Worm (Caenorhabditis elegans) whole organism, L1 larva: ENCODE results near the gene nhr-31.

ENCODE experiments used
- C04F5.9 ChIP-seq: sonication (generic microtip); optimal IDR thresholded peaks from 2 replicates; lab custom pipeline; 2016; ENCODE audit warnings: missing genetic modification characterization, missing compliant biosample characterization
- C34B4.2 ChIP-seq: sonication (generic microtip); optimal IDR thresholded peaks from 2 replicates; lab custom pipeline; 2017; ENCODE audit warnings: mild to moderate bottlenecking, missing genetic modification characterization, missing compliant biosample characterization
- alr-1 ChIP-seq: fragments of 200-800 bp; sonication (Bioruptor generic); optimal IDR thresholded peaks from 2 replicates; lab custom pipeline; 2018; ENCODE audit warnings: borderline replicate concordance, mild to moderate bottlenecking, missing genetic modification characterization, missing compliant biosample characterization
- aly-2 ChIP-seq: fragments of 150-350 bp; optimal IDR thresholded peaks from 2 replicates; lab custom pipeline; 2014; ENCODE audit warnings: missing biosample characterization, missing genetic modification characterization
- blmp-1 ChIP-seq: fragments of 150-350 bp; optimal IDR thresholded peaks from 2 replicates; lab custom pipeline; 2014; ENCODE audit warnings: missing biosample characterization, missing genetic modification characterization
- ceh-82 ChIP-seq, 3 experiments: fragments of 150-350 bp in 1 of 3; sonication (generic microtip) in 2 of 3; optimal IDR thresholded peaks; 2 replicates each; lab custom pipeline; 2014 to 2017; ENCODE audit warnings: missing biosample characterization in 3 of 3, missing genetic modification characterization in 3 of 3
- ceh-88 ChIP-seq: fragments of 200-800 bp; sonication (Bioruptor generic); IDR thresholded peaks from 2 replicates; pipeline ENCODE4 v1.3.6; 2022; ENCODE audit warnings: missing genetic modification characterization, missing compliant biosample characterization
- ceh-90 ChIP-seq: sonication (generic microtip); optimal IDR thresholded peaks from 2 replicates; lab custom pipeline; 2016; ENCODE audit warnings: missing genetic modification characterization, missing compliant biosample characterization
- ces-1 ChIP-seq: fragments of 150-350 bp; optimal IDR thresholded peaks from 2 replicates; lab custom pipeline; 2014; ENCODE audit warnings: missing biosample characterization, missing genetic modification reagents, missing genetic modification characterization
- efl-1 ChIP-seq, 4 experiments: fragments of 150-350 bp; optimal IDR thresholded peaks in 3 of 4; peaks in 1 of 4; 1 replicate in 1 of 4; 2 replicates in 3 of 4; lab custom pipeline; 2014; ENCODE audit warnings: missing biosample characterization in 2 of 4, missing genetic modification characterization in 2 of 4, missing genetic modification reagents in 2 of 4
- efl-3 ChIP-seq: fragments of 200-800 bp; sonication (Bioruptor generic); optimal IDR thresholded peaks from 2 replicates; lab custom pipeline; 2018; ENCODE audit warnings: mild to moderate bottlenecking, missing genetic modification characterization, missing compliant biosample characterization
- egl-13 ChIP-seq: sonication (generic microtip); optimal IDR thresholded peaks from 2 replicates; lab custom pipeline; 2016; ENCODE audit warnings: missing genotype, missing genetic modification reagents, missing genetic modification characterization, missing compliant biosample characterization
- egl-27 ChIP-seq, 2 experiments: fragments of 150-350 bp in 1 of 2; sonication (generic microtip); optimal IDR thresholded peaks; 3 replicates each; lab custom pipeline; 2017 to 2018; ENCODE audit warnings: missing biosample characterization in 2 of 2, missing genetic modification characterization in 2 of 2, missing genetic modification reagents in 2 of 2
- elt-2 ChIP-seq: sonication (generic microtip); optimal IDR thresholded peaks from 2 replicates; lab custom pipeline; 2016; ENCODE audit warnings: missing genetic modification characterization, mild to moderate bottlenecking, inconsistent platforms, missing compliant biosample characterization, missing genetic modification reagents
- ets-5 ChIP-seq: fragments of 200-800 bp; sonication (Bioruptor generic); IDR thresholded peaks from 2 replicates; pipeline ENCODE4 v1.3.6; 2022; ENCODE audit warnings: missing genetic modification characterization, missing compliant biosample characterization
- fos-1 ChIP-seq: fragments of 150-350 bp; optimal IDR thresholded peaks from 2 replicates; lab custom pipeline; 2014; ENCODE audit warnings: missing biosample characterization, missing genetic modification characterization
- jun-1 ChIP-seq: fragments of 150-350 bp; optimal IDR thresholded peaks from 2 replicates; lab custom pipeline; 2014; ENCODE audit warnings: missing biosample characterization, missing genetic modification reagents, missing genetic modification characterization
- lin-13 ChIP-seq: fragments of 150-350 bp; optimal IDR thresholded peaks from 2 replicates; lab custom pipeline; 2014; ENCODE audit warnings: missing biosample characterization, missing genetic modification reagents, missing genetic modification characterization
- lin-14 ChIP-seq: fragments of 200-800 bp; sonication (Bioruptor generic); optimal IDR thresholded peaks from 2 replicates; lab custom pipeline; 2018; ENCODE audit warnings: mild to moderate bottlenecking, missing genetic modification characterization, moderate library complexity, missing compliant biosample characterization
- lin-39 ChIP-seq: fragments of 150-350 bp; optimal IDR thresholded peaks from 2 replicates; lab custom pipeline; 2014; ENCODE audit warnings: missing biosample characterization, missing genetic modification reagents, missing genetic modification characterization
- lir-3 ChIP-seq: sonication (generic microtip); optimal IDR thresholded peaks from 2 replicates; lab custom pipeline; 2016; ENCODE audit warnings: mild to moderate bottlenecking, missing genetic modification characterization, moderate library complexity, missing compliant biosample characterization; ENCODE audit not compliant: poor library complexity
- mab-9 ChIP-seq: fragments of 200-800 bp; sonication (Bioruptor generic); IDR thresholded peaks from 2 replicates; pipeline ENCODE4 v1.3.6; 2022; ENCODE audit warnings: missing genetic modification reagents, missing genetic modification characterization, missing compliant biosample characterization
- mdl-1 ChIP-seq, 2 experiments: fragments of 150-350 bp; optimal IDR thresholded peaks; 2 replicates each; lab custom pipeline; 2014 to 2017; ENCODE audit warnings: missing biosample characterization in 2 of 2, missing genetic modification characterization in 2 of 2, inconsistent platforms in 1 of 2
- nhr-11 ChIP-seq: fragments of 150-350 bp; optimal IDR thresholded peaks from 2 replicates; lab custom pipeline; 2014; ENCODE audit warnings: missing biosample characterization, missing genetic modification characterization
- nhr-12 ChIP-seq: sonication (generic microtip); optimal IDR thresholded peaks from 2 replicates; lab custom pipeline; 2017; ENCODE audit warnings: missing biosample characterization, missing genetic modification characterization
- nhr-19 ChIP-seq: fragments of 200-800 bp; sonication (Bioruptor generic); conservative IDR thresholded peaks from 2 replicates; pipeline ENCODE4 v1.3.6; 2022; ENCODE audit warnings: missing genetic modification characterization, missing compliant biosample characterization
- nhr-20 ChIP-seq: sonication (generic microtip); optimal IDR thresholded peaks from 2 replicates; lab custom pipeline; 2016; ENCODE audit warnings: mild to moderate bottlenecking, missing genetic modification characterization, missing compliant biosample characterization
- nhr-237 ChIP-seq: fragments of 150-350 bp; optimal IDR thresholded peaks from 2 replicates; lab custom pipeline; 2014; ENCODE audit warnings: missing biosample characterization, missing genetic modification characterization
- nhr-76 ChIP-seq: sonication (generic microtip); optimal IDR thresholded peaks from 2 replicates; lab custom pipeline; 2017; ENCODE audit warnings: missing biosample characterization, missing genetic modification characterization
- nhr-84 ChIP-seq: sonication (generic microtip); optimal IDR thresholded peaks from 2 replicates; lab custom pipeline; 2017; ENCODE audit warnings: missing biosample characterization, missing genetic modification characterization
- nhr-85 ChIP-seq: sonication (generic microtip); peaks from one replicate; lab custom pipeline; 2016; ENCODE audit warnings: missing genetic modification characterization, inconsistent platforms, missing compliant biosample characterization
- nhr-90 ChIP-seq: sonication (generic microtip); optimal IDR thresholded peaks from 2 replicates; lab custom pipeline; 2016; ENCODE audit warnings: mild to moderate bottlenecking, missing genetic modification characterization, missing compliant biosample characterization; ENCODE audit not compliant: poor library complexity
- pag-3 ChIP-seq: sonication (generic microtip); optimal IDR thresholded peaks from 2 replicates; lab custom pipeline; 2017; ENCODE audit warnings: missing genetic modification characterization, mild to moderate bottlenecking, missing compliant biosample characterization, antibody characterized with exemption, borderline replicate concordance; ENCODE audit not compliant: insufficient read depth
- pqm-1 ChIP-seq: sonication (generic microtip); optimal IDR thresholded peaks from 3 replicates; lab custom pipeline; 2017; ENCODE audit warnings: missing biosample characterization, missing genetic modification characterization
- rnt-1 ChIP-seq: sonication (generic microtip); optimal IDR thresholded peaks from 2 replicates; lab custom pipeline; 2016; ENCODE audit warnings: mild to moderate bottlenecking, missing genetic modification characterization, moderate library complexity, missing compliant biosample characterization
- skn-1 ChIP-seq: fragments of 150-350 bp; optimal IDR thresholded peaks from 2 replicates; lab custom pipeline; 2014; ENCODE audit warnings: missing biosample characterization, missing genetic modification characterization
- snpc-4 ChIP-seq: fragments of 150-350 bp; optimal IDR thresholded peaks from 2 replicates; lab custom pipeline; 2014; ENCODE audit warnings: missing biosample characterization, missing genetic modification characterization
- snu-23 ChIP-seq: sonication (generic microtip); optimal IDR thresholded peaks from 2 replicates; lab custom pipeline; 2016; ENCODE audit warnings: missing genetic modification characterization, missing compliant biosample characterization
- sox-4 ChIP-seq: sonication (generic microtip); optimal IDR thresholded peaks from 2 replicates; lab custom pipeline; 2016; ENCODE audit warnings: missing genetic modification characterization, missing compliant biosample characterization
- sptf-1 ChIP-seq: fragments of 150-350 bp; optimal IDR thresholded peaks from 2 replicates; lab custom pipeline; 2014; ENCODE audit warnings: missing biosample characterization, missing genetic modification characterization
- tbx-2 ChIP-seq: sonication (generic microtip); optimal IDR thresholded peaks from 2 replicates; lab custom pipeline; 2016; ENCODE audit warnings: missing genetic modification characterization, missing compliant biosample characterization
- tlp-1 ChIP-seq: fragments of 150-350 bp; optimal IDR thresholded peaks from 2 replicates; lab custom pipeline; 2014; ENCODE audit warnings: missing biosample characterization, missing genetic modification characterization
- unc-30 ChIP-seq: sonication (generic microtip); optimal IDR thresholded peaks from 2 replicates; lab custom pipeline; 2017; ENCODE audit warnings: missing biosample characterization, missing genetic modification characterization
- unc-98 ChIP-seq: fragments of 200-800 bp; sonication (Bioruptor generic); IDR thresholded peaks from 2 replicates; pipeline ENCODE4 v1.3.6; 2022; ENCODE audit warnings: missing genetic modification characterization, missing compliant biosample characterization
- vab-15 ChIP-seq: sonication (generic microtip); optimal IDR thresholded peaks from 2 replicates; lab custom pipeline; 2017; ENCODE audit warnings: missing genotype, mild to moderate bottlenecking, missing genetic modification characterization, missing compliant biosample characterization
- xbp-1 ChIP-seq: sonication (generic microtip); optimal IDR thresholded peaks from 2 replicates; lab custom pipeline; 2016; ENCODE audit warnings: missing genetic modification characterization, missing compliant biosample characterization
- ztf-11 ChIP-seq, 2 experiments: sonication (generic microtip); optimal IDR thresholded peaks; 2 replicates each; lab custom pipeline; 2016 to 2017; ENCODE audit warnings: missing genetic modification characterization in 2 of 2, missing biosample characterization in 1 of 2, missing compliant biosample characterization in 1 of 2
- ztf-4 ChIP-seq: fragments of 150-350 bp; optimal IDR thresholded peaks from 2 replicates; lab custom pipeline; 2014; ENCODE audit warnings: missing biosample characterization, missing genetic modification characterization

nhr-31 gene

ce11 chrIV:8022035-8022673 lies 7.2 kb downstream of the nhr-31 start, which contains the start of gene C26B2.2:
C26B2.2 (minus strand) TSS chrIV:8022122.
- TF ChIP-seq snu-23 (GFP tag; lab: Kevin White, UChicago) (no peak), nhr-19 (GFP tag; lab: Robert Waterston, UW) (no peak), ceh-88 (GFP tag; lab: Robert Waterston, UW) (peak; percentile 15; the same call in 1 of the 2 replicates)
- TF ChIP-seq, all 84 proteins: peak for 1

- peak; percentile 29 for TF ChIP-seq skn-1 (tag; lab: Kevin White, UChicago)
- peak; percentile 73 for TF ChIP-seq rnt-1 (tag; lab: Kevin White, UChicago)
- TF ChIP-seq jun-1 (tag; lab: Kevin White, UChicago), result no peak
- TF ChIP-seq nhr-11 (tag; lab: Kevin White, UChicago), result no peak
- peak; percentile 71 for TF ChIP-seq lir-3
- no peak for TF ChIP-seq ets-5
- peak; percentile 69 for TF ChIP-seq ceh-90 (tag; lab: Kevin White, UChicago)
- TF ChIP-seq tlp-1 (tag; lab: Kevin White, UChicago), result no peak
- no peak for TF ChIP-seq C34B4.2 (tag; lab: Kevin White, UChicago)
- TF ChIP-seq sptf-1 (tag; lab: Kevin White, UChicago), result no peak
- TF ChIP-seq nhr-85 (tag; lab: Kevin White, UChicago), result no peak
- TF ChIP-seq ceh-82 (tag; optimal IDR thresholded peaks at IDR 0.05; lab: Kevin White, UChicago), result peak in 1 of 3 experiments; percentile 39
- TF ChIP-seq unc-98 (GFP tag; lab: Robert Waterston, UW), result no peak
- TF ChIP-seq blmp-1 (tag; lab: Kevin White, UChicago), result peak; percentile 3
- no peak for TF ChIP-seq fos-1
- no peak for TF ChIP-seq unc-30 (tag; lab: Kevin White, UChicago)
- no peak for TF ChIP-seq mdl-1 (tag; optimal IDR thresholded peaks at IDR 0.05; lab: Kevin White, UChicago)
- TF ChIP-seq tbx-2, result peak; percentile 0
- TF ChIP-seq aly-2 (tag; lab: Kevin White, UChicago), result no peak
- no peak for TF ChIP-seq vab-15 (tag; lab: Kevin White, UChicago)
- peak; percentile 20 for TF ChIP-seq snu-23 (GFP tag; lab: Kevin White, UChicago)
- TF ChIP-seq lin-14 (GFP tag; lab: Kevin White, UChicago), result peak; percentile 52
- no peak for TF ChIP-seq nhr-84 (tag; lab: Kevin White, UChicago)
- TF ChIP-seq lin-13 (GFP tag; lab: Kevin White, UChicago), result no peak
- no peak for TF ChIP-seq C04F5.9 (tag; lab: Kevin White, UChicago)
- TF ChIP-seq nhr-19 (GFP tag; lab: Robert Waterston, UW), result no peak
- TF ChIP-seq egl-27 (tag; optimal IDR thresholded peaks at IDR 0.05; lab: Kevin White, UChicago), result no peak
- no peak for TF ChIP-seq nhr-237 (tag; lab: Kevin White, UChicago)
- TF ChIP-seq ztf-11 (tag; optimal IDR thresholded peaks at IDR 0.05; lab: Kevin White, UChicago), result no peak
- TF ChIP-seq mab-9 (GFP tag; lab: Robert Waterston, UW), result no peak
- no peak for TF ChIP-seq snpc-4 (tag; lab: Kevin White, UChicago)
- TF ChIP-seq lin-39 (tag; lab: Kevin White, UChicago), result no peak
- peak; percentile 7 for TF ChIP-seq nhr-20
- TF ChIP-seq efl-1 (optimal IDR thresholded peaks at IDR 0.05; lab: Kevin White, UChicago), result peak; percentile 8 to 36
- TF ChIP-seq efl-1 (GFP tag; optimal IDR thresholded peaks at IDR 0.05 in 1 of 2; lab: Kevin White, UChicago), result peak in 1 of 2 experiments; percentile 36
- TF ChIP-seq nhr-76 (tag; lab: Kevin White, UChicago), result no peak
- TF ChIP-seq sox-4, result no peak
- peak; percentile 3 for TF ChIP-seq egl-13 (tag; lab: Kevin White, UChicago)
- no peak for TF ChIP-seq ces-1 (GFP tag; lab: Kevin White, UChicago)
- peak; percentile 21 for TF ChIP-seq nhr-90 (tag; lab: Kevin White, UChicago)
- TF ChIP-seq pag-3, result no peak
- TF ChIP-seq pqm-1 (tag; lab: Kevin White, UChicago), result no peak
- TF ChIP-seq efl-3 (GFP tag; lab: Kevin White, UChicago), result no peak
- no peak for TF ChIP-seq ztf-4 (tag; lab: Kevin White, UChicago)
- TF ChIP-seq xbp-1 (tag; lab: Kevin White, UChicago), result no peak
- no peak for TF ChIP-seq nhr-12 (tag; lab: Kevin White, UChicago)
- no peak for TF ChIP-seq elt-2 (tag; lab: Kevin White, UChicago)
- no peak for TF ChIP-seq alr-1 (tag; lab: Kevin White, UChicago)
Observed at ce11 chrIV:8019772-8020496, 9.4 kb downstream of the nhr-31 start, which contains the start of gene dnc-4. dnc-4 (minus strand) TSS chrIV:8019808.
